Worm (Caenorhabditis elegans) whole organism, L1 larva: ENCODE results near the gene ZK550.6.

Experiments used
- C16A3.4 ChIP-seq: fragments of 150-350 bp; optimal IDR thresholded peaks from 2 replicates; lab custom pipeline; 2014; ENCODE audit warnings: missing biosample characterization, missing genetic modification characterization
- C34B4.2 ChIP-seq: sonication (generic microtip); optimal IDR thresholded peaks from 2 replicates; lab custom pipeline; 2017; ENCODE audit warnings: mild to moderate bottlenecking, missing genetic modification characterization, missing compliant biosample characterization
- aha-1 ChIP-seq: fragments of 150-350 bp; optimal IDR thresholded peaks from 2 replicates; lab custom pipeline; 2014; ENCODE audit warnings: missing biosample characterization, missing genetic modification characterization
- aly-2 ChIP-seq: fragments of 150-350 bp; optimal IDR thresholded peaks from 2 replicates; lab custom pipeline; 2014; ENCODE audit warnings: missing biosample characterization, missing genetic modification characterization
- blmp-1 ChIP-seq: fragments of 150-350 bp; optimal IDR thresholded peaks from 2 replicates; lab custom pipeline; 2014; ENCODE audit warnings: missing biosample characterization, missing genetic modification characterization
- dpl-1 ChIP-seq, 3 experiments: fragments of 150-350 bp in 2 of 3; sonication (generic microtip) in 1 of 3; optimal IDR thresholded peaks; 2 replicates each; lab custom pipeline; 2014 to 2017; ENCODE audit warnings: missing biosample characterization in 3 of 3, missing genetic modification characterization in 3 of 3, missing genetic modification reagents in 3 of 3
- dsc-1 ChIP-seq: sonication (generic microtip); optimal IDR thresholded peaks from 2 replicates; lab custom pipeline; 2016; ENCODE audit warnings: mild to moderate bottlenecking, missing genetic modification characterization, missing compliant biosample characterization
- efl-1 ChIP-seq, 4 experiments: fragments of 150-350 bp; optimal IDR thresholded peaks in 3 of 4; peaks in 1 of 4; 1 replicate in 1 of 4; 2 replicates in 3 of 4; lab custom pipeline; 2014; ENCODE audit warnings: missing biosample characterization in 2 of 4, missing genetic modification characterization in 2 of 4, missing genetic modification reagents in 2 of 4
- efl-3 ChIP-seq: fragments of 200-800 bp; sonication (Bioruptor generic); optimal IDR thresholded peaks from 2 replicates; lab custom pipeline; 2018; ENCODE audit warnings: mild to moderate bottlenecking, missing genetic modification characterization, missing compliant biosample characterization
- egl-27 ChIP-seq, 2 experiments: fragments of 150-350 bp in 1 of 2; sonication (generic microtip); optimal IDR thresholded peaks; 3 replicates each; lab custom pipeline; 2017 to 2018; ENCODE audit warnings: missing biosample characterization in 2 of 2, missing genetic modification characterization in 2 of 2, missing genetic modification reagents in 2 of 2
- elt-2 ChIP-seq: sonication (generic microtip); optimal IDR thresholded peaks from 2 replicates; lab custom pipeline; 2016; ENCODE audit warnings: missing genetic modification characterization, mild to moderate bottlenecking, inconsistent platforms, missing compliant biosample characterization, missing genetic modification reagents
- elt-3 ChIP-seq, 6 experiments: fragments of 150-350 bp in 1 of 6; sonication (generic microtip); optimal IDR thresholded peaks; 2 replicates each; lab custom pipeline; 2017 to 2018; ENCODE audit warnings: missing biosample characterization in 6 of 6, missing genetic modification characterization in 6 of 6, inconsistent platforms in 1 of 6
- fkh-10 ChIP-seq: sonication (generic microtip); optimal IDR thresholded peaks from 2 replicates; lab custom pipeline; 2017; ENCODE audit warnings: missing biosample characterization, missing genetic modification reagents, missing genetic modification characterization
- fkh-4 ChIP-seq: sonication (generic microtip); optimal IDR thresholded peaks from 2 replicates; lab custom pipeline; 2016; ENCODE audit warnings: missing compliant biosample characterization, missing genetic modification characterization, borderline replicate concordance
- fos-1 ChIP-seq: fragments of 150-350 bp; optimal IDR thresholded peaks from 2 replicates; lab custom pipeline; 2014; ENCODE audit warnings: missing biosample characterization, missing genetic modification characterization
- hlh-17 ChIP-seq: fragments of 200-800 bp; sonication (Bioruptor generic); optimal IDR thresholded peaks from 2 replicates; lab custom pipeline; 2018; ENCODE audit warnings: missing genetic modification characterization, mild to moderate bottlenecking, missing compliant biosample characterization, moderate library complexity, borderline replicate concordance
- lin-14 ChIP-seq: fragments of 200-800 bp; sonication (Bioruptor generic); optimal IDR thresholded peaks from 2 replicates; lab custom pipeline; 2018; ENCODE audit warnings: mild to moderate bottlenecking, missing genetic modification characterization, moderate library complexity, missing compliant biosample characterization
- lin-15B ChIP-seq: fragments of 150-350 bp; sonication (generic microtip); optimal IDR thresholded peaks from 3 replicates; lab custom pipeline; 2014; ENCODE audit warnings: missing biosample characterization, missing genetic modification characterization
- lin-35 ChIP-seq, 2 experiments: fragments of 150-350 bp; optimal IDR thresholded peaks; 2 replicates each; lab custom pipeline; 2014; ENCODE audit warnings: missing biosample characterization in 2 of 2, missing genetic modification characterization in 2 of 2, missing genetic modification reagents in 2 of 2
- lin-39 ChIP-seq: fragments of 150-350 bp; optimal IDR thresholded peaks from 2 replicates; lab custom pipeline; 2014; ENCODE audit warnings: missing biosample characterization, missing genetic modification reagents, missing genetic modification characterization
- mab-9 ChIP-seq: fragments of 200-800 bp; sonication (Bioruptor generic); IDR thresholded peaks from 2 replicates; pipeline ENCODE4 v1.3.6; 2022; ENCODE audit warnings: missing genetic modification reagents, missing genetic modification characterization, missing compliant biosample characterization
- mdl-1 ChIP-seq, 2 experiments: fragments of 150-350 bp; optimal IDR thresholded peaks; 2 replicates each; lab custom pipeline; 2014 to 2017; ENCODE audit warnings: missing biosample characterization in 2 of 2, missing genetic modification characterization in 2 of 2, inconsistent platforms in 1 of 2
- mef-2 ChIP-seq: fragments of 150-350 bp; optimal IDR thresholded peaks from 2 replicates; lab custom pipeline; 2014; ENCODE audit warnings: missing biosample characterization, missing genetic modification characterization
- nhr-11 ChIP-seq: fragments of 150-350 bp; optimal IDR thresholded peaks from 2 replicates; lab custom pipeline; 2014; ENCODE audit warnings: missing biosample characterization, missing genetic modification characterization
- nhr-12 ChIP-seq: sonication (generic microtip); optimal IDR thresholded peaks from 2 replicates; lab custom pipeline; 2017; ENCODE audit warnings: missing biosample characterization, missing genetic modification characterization
- nhr-20 ChIP-seq: sonication (generic microtip); optimal IDR thresholded peaks from 2 replicates; lab custom pipeline; 2016; ENCODE audit warnings: mild to moderate bottlenecking, missing genetic modification characterization, missing compliant biosample characterization
- nhr-237 ChIP-seq: fragments of 150-350 bp; optimal IDR thresholded peaks from 2 replicates; lab custom pipeline; 2014; ENCODE audit warnings: missing biosample characterization, missing genetic modification characterization
- nhr-28 ChIP-seq: fragments of 150-350 bp; optimal IDR thresholded peaks from 2 replicates; lab custom pipeline; 2014; ENCODE audit warnings: missing biosample characterization, missing genetic modification characterization
- nhr-47 ChIP-seq: sonication (generic microtip); optimal IDR thresholded peaks from 2 replicates; lab custom pipeline; 2016; ENCODE audit warnings: mild to moderate bottlenecking, missing genetic modification characterization, moderate library complexity, missing compliant biosample characterization
- nhr-71 ChIP-seq: sonication (generic microtip); optimal IDR thresholded peaks from 2 replicates; lab custom pipeline; 2016; ENCODE audit warnings: mild to moderate bottlenecking, missing genetic modification characterization, moderate library complexity, missing compliant biosample characterization
- nhr-77 ChIP-seq: fragments of 150-350 bp; optimal IDR thresholded peaks from 2 replicates; lab custom pipeline; 2014; ENCODE audit warnings: missing biosample characterization, missing genetic modification characterization
- nhr-90 ChIP-seq: sonication (generic microtip); optimal IDR thresholded peaks from 2 replicates; lab custom pipeline; 2016; ENCODE audit warnings: mild to moderate bottlenecking, missing genetic modification characterization, missing compliant biosample characterization; ENCODE audit not compliant: poor library complexity
- pqm-1 ChIP-seq: sonication (generic microtip); optimal IDR thresholded peaks from 3 replicates; lab custom pipeline; 2017; ENCODE audit warnings: missing biosample characterization, missing genetic modification characterization
- skn-1 ChIP-seq: fragments of 150-350 bp; optimal IDR thresholded peaks from 2 replicates; lab custom pipeline; 2014; ENCODE audit warnings: missing biosample characterization, missing genetic modification characterization
- snpc-4 ChIP-seq: fragments of 150-350 bp; optimal IDR thresholded peaks from 2 replicates; lab custom pipeline; 2014; ENCODE audit warnings: missing biosample characterization, missing genetic modification characterization
- snu-23 ChIP-seq: sonication (generic microtip); optimal IDR thresholded peaks from 2 replicates; lab custom pipeline; 2016; ENCODE audit warnings: missing genetic modification characterization, missing compliant biosample characterization
- sptf-1 ChIP-seq: fragments of 150-350 bp; optimal IDR thresholded peaks from 2 replicates; lab custom pipeline; 2014; ENCODE audit warnings: missing biosample characterization, missing genetic modification characterization
- swsn-7 ChIP-seq: sonication (generic microtip); optimal IDR thresholded peaks from 2 replicates; lab custom pipeline; 2016; ENCODE audit warnings: missing genetic modification characterization, missing compliant biosample characterization
- tbx-2 ChIP-seq: sonication (generic microtip); optimal IDR thresholded peaks from 2 replicates; lab custom pipeline; 2016; ENCODE audit warnings: missing genetic modification characterization, missing compliant biosample characterization
- tlp-1 ChIP-seq: fragments of 150-350 bp; optimal IDR thresholded peaks from 2 replicates; lab custom pipeline; 2014; ENCODE audit warnings: missing biosample characterization, missing genetic modification characterization
- unc-130 ChIP-seq: fragments of 150-350 bp; optimal IDR thresholded peaks from 2 replicates; lab custom pipeline; 2017; ENCODE audit warnings: missing biosample characterization, missing genetic modification characterization, inconsistent platforms
- unc-30 ChIP-seq: sonication (generic microtip); optimal IDR thresholded peaks from 2 replicates; lab custom pipeline; 2017; ENCODE audit warnings: missing biosample characterization, missing genetic modification characterization
- unc-62 ChIP-seq: fragments of 150-350 bp; optimal IDR thresholded peaks from 2 replicates; lab custom pipeline; 2014; ENCODE audit warnings: missing biosample characterization, missing genetic modification reagents, missing genetic modification characterization
- unc-86 ChIP-seq: sonication (generic microtip); optimal IDR thresholded peaks from 2 replicates; lab custom pipeline; 2016; ENCODE audit warnings: missing genetic modification characterization, missing compliant biosample characterization
- zag-1 ChIP-seq: fragments of 150-350 bp; optimal IDR thresholded peaks from 2 replicates; lab custom pipeline; 2014; ENCODE audit warnings: missing biosample characterization, missing genetic modification characterization
- zip-4 ChIP-seq: fragments of 200-800 bp; sonication (Bioruptor generic); optimal IDR thresholded peaks from 2 replicates; lab custom pipeline; 2018; ENCODE audit warnings: mild to moderate bottlenecking, missing genetic modification characterization, moderate library complexity, missing compliant biosample characterization
- ztf-4 ChIP-seq: fragments of 150-350 bp; optimal IDR thresholded peaks from 2 replicates; lab custom pipeline; 2014; ENCODE audit warnings: missing biosample characterization, missing genetic modification characterization

The ZK550.6 gene

ce11 chrIV:17265716-17266115 lies 3.4 kb upstream of the ZK550.6 start:
- TF ChIP-seq elt-2 (tag; lab: Kevin White, UChicago) (no peak), unc-30 (tag; lab: Kevin White, UChicago) (no peak), dpl-1 (GFP tag; optimal IDR thresholded peaks at IDR 0.05; lab: Kevin White, UChicago) (no peak), mab-9 (GFP tag; lab: Robert Waterston, UW) (no peak), nhr-28 (tag; lab: Kevin White, UChicago) (no peak)

ce11 chrIV:17265279-17265678 lies 3.0 kb upstream of the ZK550.6 start, which contains the start of gene str-187:
str-187 (plus strand) TSS chrIV:17265579.
- TF ChIP-seq snpc-4: no peak
- TF ChIP-seq mab-9 (GFP tag; lab: Robert Waterston, UW): no peak
- no peak for TF ChIP-seq fkh-10
- no peak for TF ChIP-seq tlp-1 (tag; lab: Kevin White, UChicago)
- TF ChIP-seq fkh-4: no peak
- no peak for TF ChIP-seq sptf-1 (tag; lab: Kevin White, UChicago)
- TF ChIP-seq unc-62 (GFP tag; lab: Kevin White, UChicago): no peak
- no peak for TF ChIP-seq nhr-77 (tag; lab: Kevin White, UChicago)
- TF ChIP-seq nhr-71 (tag; lab: Kevin White, UChicago): no peak

DNA sequence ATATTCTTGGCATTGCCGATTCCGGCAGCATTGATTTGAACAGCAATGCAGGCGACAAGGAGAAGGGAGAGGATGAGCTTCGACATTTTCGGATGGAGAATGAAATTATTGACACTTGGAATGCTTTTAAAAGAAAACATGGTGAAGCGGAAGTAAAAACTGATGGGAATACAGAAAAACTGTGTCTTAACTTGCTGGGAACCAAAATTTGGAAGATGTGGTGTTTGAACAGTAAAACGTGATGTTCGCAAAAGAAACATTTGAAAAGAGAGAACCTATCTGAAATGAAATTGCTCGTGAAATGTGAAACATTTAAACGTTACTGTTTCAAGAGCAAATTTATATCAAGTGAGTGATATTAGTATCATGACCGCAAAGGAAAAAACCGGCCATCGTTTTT lies 2.4 kb upstream of the ZK550.6 start, which contains the start of gene F26D10.13:
Gene F26D10.13 (minus strand): TSS at position 101 of the 400 bp plus-strand sequence.
- TF ChIP-seq swsn-7 (tag; lab: Kevin White, UChicago) (no peak), zag-1 (no peak), tbx-2 (tag; lab: Kevin White, UChicago) (no peak), unc-62 (GFP tag; lab: Kevin White, UChicago) (no peak), C16A3.4 (tag; lab: Kevin White, UChicago) (no peak), dsc-1 (no peak), lin-15B (no peak), aly-2 (no peak), snu-23 (no peak), fkh-4 (no peak), ztf-4 (no peak), mef-2 (tag; lab: Kevin White, UChicago) (no peak), lin-39 (no peak), unc-86 (tag; lab: Kevin White, UChicago) (no peak), pqm-1 (tag; lab: Kevin White, UChicago) (no peak), dpl-1 (GFP tag; optimal IDR thresholded peaks at IDR 0.05; lab: Kevin White, UChicago) (no peak)

- TF ChIP-seq fkh-4 (no peak), lin-35 (GFP tag; optimal IDR thresholded peaks at IDR 0.05; lab: Kevin White, UChicago) (peak in 1 of 2 experiments; percentile 69), snpc-4 (no peak), elt-3 (tag; optimal IDR thresholded peaks at IDR 0.05; lab: Kevin White, UChicago) (peak in 2 of 6 experiments; percentile 0 to 24), ztf-4 (no peak), efl-1 (optimal IDR thresholded peaks at IDR 0.05; lab: Kevin White, UChicago) (no peak), efl-1 (GFP tag; optimal IDR thresholded peaks at IDR 0.05 in 1 of 2; lab: Kevin White, UChicago) (no peak), nhr-237 (no peak), zip-4 (GFP tag; lab: Kevin White, UChicago) (no peak), egl-27 (tag; optimal IDR thresholded peaks at IDR 0.05; lab: Kevin White, UChicago) (no peak), tbx-2 (tag; lab: Kevin White, UChicago) (no peak), nhr-20 (tag; lab: Kevin White, UChicago) (peak; percentile 27), snu-23 (peak; percentile 20), nhr-11 (no peak), dpl-1 (GFP tag; optimal IDR thresholded peaks at IDR 0.05; lab: Kevin White, UChicago) (no peak), skn-1 (tag; lab: Kevin White, UChicago) (no peak), blmp-1 (tag; lab: Kevin White, UChicago) (peak; percentile 52), lin-14 (GFP tag; lab: Kevin White, UChicago) (no peak), tlp-1 (tag; lab: Kevin White, UChicago) (no peak), efl-3 (no peak), C34B4.2 (tag; lab: Kevin White, UChicago) (no peak), mdl-1 (tag; optimal IDR thresholded peaks at IDR 0.05; lab: Kevin White, UChicago) (no peak), fos-1 (tag; lab: Kevin White, UChicago) (no peak), nhr-47 (tag; lab: Kevin White, UChicago) (no peak), unc-86 (tag; lab: Kevin White, UChicago) (no peak), nhr-12 (tag; lab: Kevin White, UChicago) (no peak), aha-1 (tag; lab: Kevin White, UChicago) (no peak), hlh-17 (GFP tag; lab: Kevin White, UChicago) (no peak), unc-130 (tag; lab: Kevin White, UChicago) (no peak), nhr-90 (tag; lab: Kevin White, UChicago) (peak; percentile 15), pqm-1 (tag; lab: Kevin White, UChicago) (peak; percentile 6)
Observed at ce11 chrIV:17263714-17264113, 1.4 kb upstream of the ZK550.6 start.
